Fruit fly (Drosophila melanogaster) Kc167 (cell line): ENCODE measurements around the gene CG31391.

Source experiments
- Myc ChIP-seq: fragments of >200 bp; optimal IDR thresholded peaks from 2 replicates; lab custom pipeline; 2017; ENCODE audit warnings: missing external identifiers
- h ChIP-seq: fragments of >200 bp; optimal IDR thresholded peaks from 3 replicates; lab custom pipeline; 2018; ENCODE audit warnings: missing external identifiers
- ttk ChIP-seq: sonication (Bioruptor generic); optimal IDR thresholded peaks from 2 replicates; lab custom pipeline; 2017; ENCODE audit warnings: missing external identifiers

- TF ChIP-seq ttk (lab: Kevin White, UChicago): no peak
- no peak for TF ChIP-seq h (lab: Kevin White, UChicago)
- TF ChIP-seq Myc: no peak
Measured at dm6 chr3R:10714498-10714897, 9.6 kb upstream of the CG31391 start, which contains the start of gene CG4073.
